Worm (Caenorhabditis elegans): ENCODE data around the gene nphp-4.

nphp-4 gene

DNA sequence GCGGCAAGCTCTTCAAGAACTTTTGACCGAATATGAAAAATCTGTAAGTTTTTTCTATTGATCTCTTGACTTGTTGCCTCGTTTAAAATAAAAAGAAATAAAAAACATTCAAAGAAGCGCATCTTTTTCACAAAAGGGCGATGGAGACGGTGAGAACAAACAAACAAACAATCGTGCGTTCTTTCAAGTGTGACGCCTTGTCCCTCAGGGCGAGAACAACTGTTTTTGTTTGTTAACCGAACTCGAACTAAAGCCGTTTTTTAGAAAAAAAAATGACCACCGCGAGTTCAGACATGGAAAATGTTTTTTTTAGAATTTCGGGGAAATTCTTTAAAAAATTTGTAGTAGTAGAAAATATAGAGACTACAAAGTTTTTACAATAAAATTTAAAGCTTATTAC, 3.4 kb upstream of the nphp-4 start:
- TF ChIP-seq hlh-30 (tag; optimal IDR thresholded peaks at IDR 0.05; ENCODE audit: insufficient read depth) (no peak), K02D7.2 (tag; optimal IDR thresholded peaks at IDR 0.05) (no peak), nfya-1 (tag; optimal IDR thresholded peaks at IDR 0.05) (no peak), ztf-16 (tag; optimal IDR thresholded peaks at IDR 0.05) (no peak), eyg-1 (tag; optimal IDR thresholded peaks at IDR 0.05) (no peak), ceh-18 (tag; optimal IDR thresholded peaks at IDR 0.05) (no peak), unc-86 (tag; optimal IDR thresholded peaks at IDR 0.05) (no peak)

DNA sequence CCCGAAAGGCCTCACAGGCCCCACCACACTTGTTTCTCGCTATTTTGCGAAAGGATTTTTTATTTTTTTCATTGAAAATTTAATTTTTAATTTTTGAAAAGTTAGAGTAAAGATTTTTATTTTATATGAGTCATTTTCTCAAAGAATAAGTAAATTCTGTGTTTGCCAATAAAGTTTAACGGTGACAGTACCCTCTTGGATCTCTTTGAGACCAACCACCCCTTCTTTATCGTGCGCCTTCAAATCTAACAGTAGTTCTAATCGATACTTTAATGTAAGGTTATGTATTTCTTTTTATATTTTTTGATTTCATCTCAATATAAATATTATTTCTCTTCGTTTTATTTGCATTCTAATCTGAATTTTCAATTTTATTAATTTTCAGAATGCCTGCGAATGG, 2.0 kb upstream of the nphp-4 start, which contains the start of gene hmp-1:
TSS of gene hmp-1 (plus strand) at position 380 of the 400 bp plus-strand sequence.
- TF ChIP-seq rnt-1 (tag; optimal IDR thresholded peaks at IDR 0.05) (no peak), tbx-2 (tag; optimal IDR thresholded peaks at IDR 0.05) (no peak), ceh-31 (tag; optimal IDR thresholded peaks at IDR 0.05) (no peak), K09A11.1 (tag; optimal IDR thresholded peaks at IDR 0.05; ENCODE audit: insufficient read depth) (no peak), ets-4 (tag; optimal IDR thresholded peaks at IDR 0.05) (no peak), ceh-6 (GFP tag; optimal IDR thresholded peaks at IDR 0.05) (no peak), pqm-1 (tag; optimal IDR thresholded peaks at IDR 0.05) (no peak), Y22D7AL.16 (tag; optimal IDR thresholded peaks at IDR 0.05) (no peak), T23F11.4 (GFP tag; optimal IDR thresholded peaks at IDR 0.05) (no peak), ahr-1 (tag; optimal IDR thresholded peaks at IDR 0.05) (no peak), ztf-16 (tag; optimal IDR thresholded peaks at IDR 0.05) (no peak), npax-4 (tag; optimal IDR thresholded peaks at IDR 0.05) (no peak), nhr-232 (tag; optimal IDR thresholded peaks at IDR 0.05) (no peak), fkh-6 (tag; optimal IDR thresholded peaks at IDR 0.05) (no peak), dve-1 (tag; optimal IDR thresholded peaks at IDR 0.05) (no peak), syd-9 (tag; optimal IDR thresholded peaks at IDR 0.05) (no peak), sdc-2 (tag; optimal IDR thresholded peaks at IDR 0.05) (no peak), pag-3 (tag; optimal IDR thresholded peaks at IDR 0.05; ENCODE audit: borderline replicate concordance) (no peak), nhr-11 (tag; optimal IDR thresholded peaks at IDR 0.05) (no peak), ceh-30 (tag; optimal IDR thresholded peaks at IDR 0.05) (no peak)

DNA sequence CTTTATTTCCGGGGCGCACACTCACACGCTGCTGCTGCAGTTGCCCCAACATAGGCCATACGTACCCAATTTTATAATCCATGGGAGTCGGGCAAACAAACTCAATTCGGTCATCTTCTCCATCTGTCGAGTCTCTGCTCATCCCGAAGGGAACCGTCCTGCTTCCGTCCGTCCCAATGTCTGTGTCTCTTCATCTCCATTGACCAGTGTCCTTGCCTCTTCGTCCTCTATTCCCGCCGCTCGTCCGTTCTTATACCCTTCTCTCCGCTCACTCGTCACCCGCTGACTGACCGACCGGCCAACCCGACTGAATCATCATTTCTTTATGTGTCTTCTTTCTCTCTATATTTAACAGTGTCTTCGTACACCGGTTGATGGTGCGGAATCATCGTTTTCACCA, 1.3 kb upstream of the nphp-4 start:
- TF ChIP-seq pat-9 (tag; optimal IDR thresholded peaks at IDR 0.05) (no peak), fkh-6 (tag; optimal IDR thresholded peaks at IDR 0.05) (peak; percentile 60), fax-1 (tag; optimal IDR thresholded peaks at IDR 0.05) (no peak), zip-5 (tag; optimal IDR thresholded peaks at IDR 0.05) (no peak), fkh-10 (GFP tag; optimal IDR thresholded peaks at IDR 0.05) (no peak), dve-1 (tag; optimal IDR thresholded peaks at IDR 0.05) (peak; percentile 30), ceh-48 (tag; optimal IDR thresholded peaks at IDR 0.05) (no peak), ahr-1 (tag; optimal IDR thresholded peaks at IDR 0.05) (no peak), eyg-1 (tag; optimal IDR thresholded peaks at IDR 0.05) (peak; percentile 40), unc-3 (GFP tag; conservative IDR thresholded peaks at IDR 0.05) (no peak), unc-3 (tag; optimal IDR thresholded peaks at IDR 0.05) (peak; percentile 3), dmd-4 (tag; optimal IDR thresholded peaks at IDR 0.05; ENCODE audit: borderline replicate concordance) (no peak), ceh-18 (tag; optimal IDR thresholded peaks at IDR 0.05) (peak; percentile 31), nfya-1 (tag; optimal IDR thresholded peaks at IDR 0.05) (peak; percentile 41), ets-4 (tag; optimal IDR thresholded peaks at IDR 0.05) (no peak), Y22D7AL.16 (tag; optimal IDR thresholded peaks at IDR 0.05) (no peak), npax-4 (tag; optimal IDR thresholded peaks at IDR 0.05) (no peak), unc-42 (tag; optimal IDR thresholded peaks at IDR 0.05) (peak; percentile 90), hlh-30 (tag; optimal IDR thresholded peaks at IDR 0.05; ENCODE audit: insufficient read depth) (no peak), K09A11.1 (tag; optimal IDR thresholded peaks at IDR 0.05; ENCODE audit: insufficient read depth) (no peak), elt-2 (tag; optimal IDR thresholded peaks at IDR 0.05) (no peak), ceh-30 (tag; optimal IDR thresholded peaks at IDR 0.05) (no peak), tbx-2 (tag; optimal IDR thresholded peaks at IDR 0.05) (peak; percentile 66), C38D4.7 (GFP tag; optimal IDR thresholded peaks at IDR 0.05) (no peak), F13H6.1 (tag; optimal IDR thresholded peaks at IDR 0.05) (no peak), unc-55 (GFP tag; optimal IDR thresholded peaks at IDR 0.05) (peak; percentile 42), sdc-2 (tag; optimal IDR thresholded peaks at IDR 0.05) (peak; percentile 45), pros-1 (tag; optimal IDR thresholded peaks at IDR 0.05) (no peak), pax-1 (tag; optimal IDR thresholded peaks at IDR 0.05) (no peak), unc-86 (tag; optimal IDR thresholded peaks at IDR 0.05) (no peak), pqm-1 (tag; optimal IDR thresholded peaks at IDR 0.05) (peak; percentile 5), hlh-13 (GFP tag; optimal IDR thresholded peaks at IDR 0.05) (no peak), madf-2 (tag; optimal IDR thresholded peaks at IDR 0.05) (no peak), ama-1 (optimal IDR thresholded peaks at IDR 0.05) (no peak), sox-2 (GFP tag; IDR thresholded peaks at IDR 0.05) (no peak), ceh-24 (tag; optimal IDR thresholded peaks at IDR 0.05) (no peak), ceh-31 (tag; optimal IDR thresholded peaks at IDR 0.05) (peak; percentile 54), K02D7.2 (tag; optimal IDR thresholded peaks at IDR 0.05) (no peak), gmeb-2 (tag; optimal IDR thresholded peaks at IDR 0.05) (no peak)
